Fruit fly (Drosophila melanogaster) whole organism, embryonic: Measurements from ENCODE around the gene TotZ.

ENCODE experiments used
- CG1792 ChIP-seq: fragments of 200-800 bp; sonication (Bioruptor generic); optimal IDR thresholded peaks from 2 replicates; lab custom pipeline; 2016; ENCODE audit warnings: missing biosample characterization, missing genetic modification characterization
- CkIIα-i1 ChIP-seq: fragments of 200-800 bp; sonication (Bioruptor generic); IDR thresholded peaks from 2 replicates; pipeline ENCODE4 v1.3.6; 2022; ENCODE audit warnings: missing biosample characterization, missing genetic modification characterization
- Eip74EF ChIP-seq, 2 experiments: fragments of 200-800 bp in 1 of 2; fragments of >200 bp in 1 of 2; sonication (Bioruptor generic) in 1 of 2; optimal IDR thresholded peaks; 2 replicates each; lab custom pipeline; 2017 to 2019; ENCODE audit warnings: missing biosample characterization in 2 of 2, missing genetic modification characterization in 2 of 2, mild to moderate bottlenecking in 1 of 2, moderate library complexity in 1 of 2
- hkb ChIP-seq, 2 experiments: fragments of 200-800 bp in 1 of 2; fragments of >200 bp in 1 of 2; sonication (Bioruptor generic) in 1 of 2; IDR thresholded peaks in 1 of 2; optimal IDR thresholded peaks in 1 of 2; 2 replicates each; pipeline versions ENCODE4 v1.3.6 to Lab custom; 2017 to 2022; ENCODE audit warnings: missing biosample characterization in 1 of 2, missing genetic modification characterization in 1 of 2

- no peak for TF ChIP-seq hkb (optimal IDR thresholded peaks at IDR 0.05; lab: Kevin White, UChicago)
- peak; percentile 54 for TF ChIP-seq hkb (GFP tag; IDR thresholded peaks at IDR 0.05; lab: Robert Waterston, UW)
- TF ChIP-seq CG1792 (GFP tag; lab: Kevin White, UChicago): no peak
- TF ChIP-seq Eip74EF (GFP tag; optimal IDR thresholded peaks at IDR 0.05; lab: Kevin White, UChicago): no peak
- no peak for TF ChIP-seq CkIIα-i1 (GFP tag; lab: Robert Waterston, UW)
These were observed 47.3 kb upstream of the TotZ start, which contains the start of gene Adss for dm6 chr3R:20830153-20830695.
